Worm (Caenorhabditis elegans): ENCODE data around the gene dhs-25.

Gene dhs-25

ce11 chrX:1479637-1480036, 6.7 kb upstream of the dhs-25 start:
- TF ChIP-seq sox-4 (tag; optimal IDR thresholded peaks at IDR 0.05) (no peak), nhr-71 (tag; optimal IDR thresholded peaks at IDR 0.05) (peak; percentile 20), ceh-88 (GFP tag; IDR thresholded peaks at IDR 0.05) (peak; percentile 3; the same call in 1 of the 2 replicates), elt-2 (tag; optimal IDR thresholded peaks at IDR 0.05) (peak; percentile 3), rnt-1 (tag; optimal IDR thresholded peaks at IDR 0.05) (peak; percentile 23), nhr-76 (tag; optimal IDR thresholded peaks at IDR 0.05) (no peak)

- TF ChIP-seq C04F5.9 (tag; optimal IDR thresholded peaks at IDR 0.05) (no peak), efl-1 (optimal IDR thresholded peaks at IDR 0.05) (no peak), efl-1 (GFP tag; optimal IDR thresholded peaks at IDR 0.05 in 1 of 2) (peak in 1 of 2 experiments; percentile 75)
These were observed 5.8 kb upstream of the dhs-25 start for ce11 chrX:1480564-1480963.

- no peak for TF ChIP-seq nhr-76 (tag; optimal IDR thresholded peaks at IDR 0.05)
- TF ChIP-seq sptf-1 (tag; optimal IDR thresholded peaks at IDR 0.05): no peak
These were observed 3.1 kb upstream of the dhs-25 start for ce11 chrX:1483229-1483628.

ce11 chrX:1485718-1486117, 614 bp upstream of the dhs-25 start, which contains the start of gene D1005.4:
TSS of gene D1005.4 (minus strand) at chrX:1485818.
- TF ChIP-seq ceh-63 (GFP tag; optimal IDR thresholded peaks at IDR 0.05) (no peak), unc-86 (tag; optimal IDR thresholded peaks at IDR 0.05) (no peak), nhr-77 (tag; optimal IDR thresholded peaks at IDR 0.05) (no peak), nhr-85 (tag) (no peak), nhr-11 (tag; optimal IDR thresholded peaks at IDR 0.05) (no peak), sup-37 (GFP tag; optimal IDR thresholded peaks at IDR 0.05) (no peak), pax-3 (tag; optimal IDR thresholded peaks at IDR 0.05) (no peak), C16A3.4 (tag; optimal IDR thresholded peaks at IDR 0.05) (no peak), snpc-4 (tag; optimal IDR thresholded peaks at IDR 0.05) (no peak), lin-13 (GFP tag; optimal IDR thresholded peaks at IDR 0.05) (no peak), mef-2 (tag; optimal IDR thresholded peaks at IDR 0.05) (no peak), lin-15B (tag; optimal IDR thresholded peaks at IDR 0.05) (no peak), C04F5.9 (tag; optimal IDR thresholded peaks at IDR 0.05) (no peak), rnt-1 (tag; optimal IDR thresholded peaks at IDR 0.05) (no peak), ceh-82 (tag; optimal IDR thresholded peaks at IDR 0.05) (no peak), hlh-17 (GFP tag; optimal IDR thresholded peaks at IDR 0.05; ENCODE audit: borderline replicate concordance) (no peak), swsn-7 (tag; optimal IDR thresholded peaks at IDR 0.05) (no peak), ceh-90 (tag; optimal IDR thresholded peaks at IDR 0.05) (no peak), lin-35 (GFP tag; optimal IDR thresholded peaks at IDR 0.05) (no peak), isw-1 (GFP tag; IDR thresholded peaks at IDR 0.05) (no peak)

- TF ChIP-seq ceh-90 (tag; optimal IDR thresholded peaks at IDR 0.05): no peak
- no peak for TF ChIP-seq lir-3 (tag; optimal IDR thresholded peaks at IDR 0.05; ENCODE audit: poor library complexity)
- TF ChIP-seq alr-1 (tag; optimal IDR thresholded peaks at IDR 0.05; ENCODE audit: borderline replicate concordance): no peak
- TF ChIP-seq nhr-71 (tag; optimal IDR thresholded peaks at IDR 0.05): no peak
- no peak for TF ChIP-seq irx-1 (tag; optimal IDR thresholded peaks at IDR 0.05)
- no peak for TF ChIP-seq sox-4 (tag; optimal IDR thresholded peaks at IDR 0.05)
- TF ChIP-seq zip-4 (GFP tag; optimal IDR thresholded peaks at IDR 0.05): no peak
These were observed 764 bp downstream of the dhs-25 start for ce11 chrX:1487096-1487495.

- TF ChIP-seq egl-13 (tag; optimal IDR thresholded peaks at IDR 0.05): no peak
- no peak for TF ChIP-seq nhr-90 (tag; optimal IDR thresholded peaks at IDR 0.05; ENCODE audit: poor library complexity)
- TF ChIP-seq nhr-19 (GFP tag; conservative IDR thresholded peaks at IDR 0.05): 0 out of 2 replicates have a peak, but pooled peaks have one; percentile 5
These were observed 2.4 kb downstream of the dhs-25 start for ce11 chrX:1488775-1489174.
